Fruit fly (Drosophila melanogaster) whole organism, embryonic: ENCODE data around the gene CG31637.
A peak's percentile ranks its signal among the peaks of the same experiment; 100 is the strongest.

Experiments used
- CG10274 ChIP-seq: fragments of 200-800 bp; sonication (Bioruptor generic); optimal IDR thresholded peaks from 3 replicates; lab custom pipeline; 2017; ENCODE audit warnings: missing biosample characterization, mild to moderate bottlenecking, missing genetic modification characterization
- CG10462 ChIP-seq: fragments of 200-800 bp; sonication (Bioruptor generic); optimal IDR thresholded peaks from 2 replicates; lab custom pipeline; 2016; ENCODE audit warnings: missing biosample characterization, missing genetic modification characterization
- CG11695 ChIP-seq: fragments of 200-800 bp; sonication (Bioruptor generic); IDR thresholded peaks from 3 replicates; pipeline ENCODE4 v1.3.6; 2022; ENCODE audit warnings: missing biosample characterization, missing genetic modification characterization
- CG12391 ChIP-seq: fragments of 200-800 bp; sonication (Bioruptor generic); optimal IDR thresholded peaks from 3 replicates; lab custom pipeline; 2018; ENCODE audit warnings: missing biosample characterization, mild to moderate bottlenecking, missing genetic modification characterization, moderate library complexity
- CG12659 ChIP-seq: fragments of 200-800 bp; sonication (Bioruptor generic); optimal IDR thresholded peaks from 3 replicates; lab custom pipeline; 2017; ENCODE audit warnings: mild to moderate bottlenecking, missing biosample characterization, missing genetic modification reagents, missing genetic modification characterization
- CG12942 ChIP-seq: fragments of 200-800 bp; sonication (Bioruptor generic); optimal IDR thresholded peaks from 3 replicates; lab custom pipeline; 2016; ENCODE audit warnings: missing biosample characterization, missing genetic modification characterization
- CG13424 ChIP-seq: fragments of 200-800 bp; sonication (Bioruptor generic); optimal IDR thresholded peaks from 2 replicates; lab custom pipeline; 2019; ENCODE audit warnings: missing biosample characterization, mild to moderate bottlenecking, missing genetic modification characterization, moderate library complexity
- CG14014 ChIP-seq: fragments of 200-800 bp; sonication (Bioruptor generic); IDR thresholded peaks from 2 replicates; pipeline ENCODE4 v1.3.6; 2022; ENCODE audit warnings: missing biosample characterization, missing genetic modification characterization
- CG15514 ChIP-seq: fragments of 200-800 bp; sonication (Bioruptor generic); optimal IDR thresholded peaks from 3 replicates; lab custom pipeline; 2017; ENCODE audit warnings: missing biosample characterization, missing genetic modification characterization, mild to moderate bottlenecking, moderate library complexity, missing genetic modification reagents
- CG17186 ChIP-seq: fragments of 200-800 bp; sonication (Bioruptor generic); optimal IDR thresholded peaks from 3 replicates; lab custom pipeline; 2017; ENCODE audit warnings: missing biosample characterization, missing genetic modification reagents, missing genetic modification characterization
- CG18262 ChIP-seq: fragments of 200-800 bp; optimal IDR thresholded peaks from 3 replicates; lab custom pipeline; 2019; ENCODE audit warnings: missing biosample characterization, mild to moderate bottlenecking, missing genetic modification characterization, moderate library complexity
- CG2129 ChIP-seq: fragments of 200-800 bp; sonication (Bioruptor generic); IDR thresholded peaks from 2 replicates; pipeline ENCODE4 v1.3.6; 2022; ENCODE audit warnings: missing biosample characterization, missing genetic modification characterization; ENCODE audit not compliant: partially characterized antibody
- CG2678 ChIP-seq: fragments of 200-800 bp; sonication (Bioruptor generic); optimal IDR thresholded peaks from 3 replicates; lab custom pipeline; 2019; ENCODE audit warnings: missing biosample characterization, mild to moderate bottlenecking, missing genetic modification characterization, moderate library complexity
- CG2712 ChIP-seq: fragments of 200-800 bp; optimal IDR thresholded peaks from 3 replicates; lab custom pipeline; 2019; ENCODE audit warnings: missing biosample characterization, mild to moderate bottlenecking, missing genetic modification characterization, moderate library complexity
- CG3065 ChIP-seq: fragments of 200-800 bp; sonication (Bioruptor generic); optimal IDR thresholded peaks from 2 replicates; lab custom pipeline; 2016; ENCODE audit warnings: missing biosample characterization, missing genetic modification characterization
- CG4328 ChIP-seq: fragments of 200-800 bp; sonication (Bioruptor generic); optimal IDR thresholded peaks from 3 replicates; lab custom pipeline; 2017; ENCODE audit warnings: missing biosample characterization, missing genetic modification reagents, missing genetic modification characterization
- CG4617 ChIP-seq: fragments of 200-800 bp; sonication (Bioruptor generic); optimal IDR thresholded peaks from 3 replicates; lab custom pipeline; 2016; ENCODE audit warnings: missing biosample characterization, missing genetic modification characterization, borderline replicate concordance
- CG6813 ChIP-seq: fragments of 200-800 bp; sonication (Bioruptor generic); optimal IDR thresholded peaks from 2 replicates; lab custom pipeline; 2017; ENCODE audit warnings: missing biosample characterization, missing genetic modification characterization, mild to moderate bottlenecking, moderate library complexity, missing genetic modification reagents
- Dll ChIP-seq: fragments of 200-800 bp; sonication (Bioruptor generic); IDR thresholded peaks from 4 replicates; pipeline ENCODE4 v1.3.6; 2022; ENCODE audit warnings: missing biosample characterization, missing genetic modification characterization; ENCODE audit not compliant: partially characterized antibody
- Ets65A ChIP-seq: fragments of 200-800 bp; sonication (Bioruptor generic); peaks from one replicate; lab custom pipeline; 2016; ENCODE audit warnings: missing biosample characterization, missing genetic modification characterization
- Gug ChIP-seq: fragments of 200-800 bp; sonication (Bioruptor generic); IDR thresholded peaks from 4 replicates; pipeline ENCODE4 v1.3.6; 2022; ENCODE audit warnings: missing biosample characterization, missing genetic modification characterization
- Hmx ChIP-seq: fragments of 200-800 bp; sonication (Bioruptor generic); optimal IDR thresholded peaks from 2 replicates; lab custom pipeline; 2016; ENCODE audit warnings: missing biosample characterization, missing genetic modification characterization
- Hr3 ChIP-seq: fragments of 200-800 bp; sonication (Bioruptor generic); optimal IDR thresholded peaks from 3 replicates; lab custom pipeline; 2016; ENCODE audit warnings: missing biosample characterization, missing genetic modification characterization
- Jarid2 ChIP-seq: fragments of 200-800 bp; sonication (Bioruptor generic); optimal IDR thresholded peaks from 3 replicates; lab custom pipeline; 2017; ENCODE audit warnings: mild to moderate bottlenecking, missing biosample characterization, missing genetic modification reagents, missing genetic modification characterization
- Kr ChIP-seq: fragments of 200-800 bp; sonication (Bioruptor generic); optimal IDR thresholded peaks from 2 replicates; lab custom pipeline; 2017; ENCODE audit warnings: missing biosample characterization, mild to moderate bottlenecking, missing genetic modification characterization
- Lim3 ChIP-seq: fragments of 200-800 bp; sonication (Bioruptor generic); IDR thresholded peaks from 2 replicates; pipeline ENCODE4 v1.3.6; 2022; ENCODE audit warnings: missing biosample characterization, missing genetic modification characterization
- Myb ChIP-seq: fragments of 200-800 bp; sonication (Bioruptor generic); optimal IDR thresholded peaks from 2 replicates; lab custom pipeline; 2016; ENCODE audit warnings: missing biosample characterization, missing genetic modification characterization
- Spps ChIP-seq: fragments of 200-800 bp; sonication (Bioruptor generic); optimal IDR thresholded peaks from 2 replicates; lab custom pipeline; 2018; ENCODE audit warnings: missing biosample characterization, mild to moderate bottlenecking, missing genetic modification characterization
- Sry-δ ChIP-seq: fragments of 200-800 bp; sonication (Bioruptor generic); optimal IDR thresholded peaks from 2 replicates; lab custom pipeline; 2016; ENCODE audit warnings: missing biosample characterization, missing genetic modification characterization
- Taf1 ChIP-seq: fragments of 200-800 bp; sonication (Bioruptor generic); IDR thresholded peaks from 2 replicates; pipeline ENCODE4 v1.3.6; 2022; ENCODE audit warnings: missing biosample characterization, missing genetic modification characterization
- Usf ChIP-seq: fragments of 200-800 bp; sonication (Bioruptor generic); optimal IDR thresholded peaks from 2 replicates; lab custom pipeline; 2017; ENCODE audit warnings: missing genotype, missing biosample characterization, missing genetic modification characterization
- al ChIP-seq: fragments of 200-800 bp; sonication (Bioruptor generic); IDR thresholded peaks from 2 replicates; pipeline ENCODE4 v1.3.6; 2022; ENCODE audit warnings: missing biosample characterization, missing genetic modification characterization
- ase ChIP-seq: fragments of 200-800 bp; sonication (Bioruptor generic); IDR thresholded peaks from 3 replicates; pipeline ENCODE4 v1.3.6; 2022; ENCODE audit warnings: missing biosample characterization, missing genetic modification characterization
- br ChIP-seq: fragments of >200 bp; optimal IDR thresholded peaks from 2 replicates; lab custom pipeline; 2017
- chif ChIP-seq, 2 experiments: fragments of 200-800 bp; sonication (Bioruptor generic); optimal IDR thresholded peaks; 3 replicates each; lab custom pipeline; 2016; ENCODE audit warnings: missing biosample characterization in 2 of 2, missing genetic modification characterization in 2 of 2
- en ChIP-seq: fragments of 200-800 bp; sonication (Bioruptor generic); optimal IDR thresholded peaks from 2 replicates; lab custom pipeline; 2016; ENCODE audit warnings: missing biosample characterization, missing genetic modification characterization
- eve ChIP-seq, 2 experiments: fragments of >200 bp; optimal IDR thresholded peaks; 2 replicates each; lab custom pipeline; 2017; ENCODE audit warnings: missing biosample characterization in 2 of 2, missing genetic modification characterization in 2 of 2
- fd102C ChIP-seq: fragments of 200-800 bp; sonication (Bioruptor generic); optimal IDR thresholded peaks from 2 replicates; lab custom pipeline; 2018; ENCODE audit warnings: missing biosample characterization, mild to moderate bottlenecking, missing genetic modification characterization, moderate library complexity
- ftz-f1 ChIP-seq: fragments of 200-800 bp; sonication (Bioruptor generic); optimal IDR thresholded peaks from 2 replicates; lab custom pipeline; 2016; ENCODE audit warnings: missing biosample characterization, missing genetic modification characterization
- gem ChIP-seq: fragments of 200-800 bp; sonication (Bioruptor generic); optimal IDR thresholded peaks from 2 replicates; lab custom pipeline; 2019; ENCODE audit warnings: missing biosample characterization, mild to moderate bottlenecking, missing genetic modification characterization, moderate library complexity
- lilli ChIP-seq: fragments of 200-800 bp; sonication (Bioruptor generic); optimal IDR thresholded peaks from 3 replicates; lab custom pipeline; 2016; ENCODE audit warnings: missing biosample characterization, missing genetic modification characterization
- luna ChIP-seq: fragments of 200-800 bp; sonication (Bioruptor generic); optimal IDR thresholded peaks from 2 replicates; lab custom pipeline; 2016; ENCODE audit warnings: missing biosample characterization, missing genetic modification characterization
- nau ChIP-seq: fragments of 200-800 bp; sonication (Bioruptor generic); optimal IDR thresholded peaks from 3 replicates; lab custom pipeline; 2017; ENCODE audit warnings: missing biosample characterization, mild to moderate bottlenecking, missing genetic modification characterization, missing genetic modification reagents
- pb ChIP-seq: fragments of 200-800 bp; sonication (Bioruptor generic); optimal IDR thresholded peaks from 3 replicates; lab custom pipeline; 2016; ENCODE audit warnings: missing biosample characterization, missing genetic modification characterization
- pita ChIP-seq: fragments of 200-800 bp; sonication (Bioruptor generic); optimal IDR thresholded peaks from 2 replicates; lab custom pipeline; 2017; ENCODE audit warnings: missing biosample characterization, mild to moderate bottlenecking, missing genetic modification characterization
- salm ChIP-seq: fragments of 200-800 bp; sonication (Bioruptor generic); optimal IDR thresholded peaks from 2 replicates; lab custom pipeline; 2018; ENCODE audit warnings: missing biosample characterization, mild to moderate bottlenecking, missing genetic modification characterization
- scrt ChIP-seq: fragments of 200-800 bp; sonication (Bioruptor generic); optimal IDR thresholded peaks from 2 replicates; lab custom pipeline; 2018; ENCODE audit warnings: missing biosample characterization, mild to moderate bottlenecking, missing genetic modification characterization, moderate library complexity
- slou ChIP-seq: fragments of 200-800 bp; sonication (Bioruptor generic); optimal IDR thresholded peaks from 3 replicates; lab custom pipeline; 2016; ENCODE audit warnings: missing biosample characterization, missing genetic modification characterization
- tin ChIP-seq: fragments of 200-800 bp; sonication (Bioruptor generic); optimal IDR thresholded peaks from 3 replicates; lab custom pipeline; 2016; ENCODE audit warnings: missing biosample characterization, missing genetic modification characterization

Gene CG31637

dm6 chr2L:6473076-6474037, 25.1 kb upstream of the CG31637 start, which contains the start of gene mmy (continued):
- TF ChIP-seq CG2129 (GFP tag; lab: Robert Waterston, UW) = no peak; the same call in 1 of the 2 replicates
- TF ChIP-seq Spps = no peak
- TF ChIP-seq CG10462 (GFP tag; lab: Kevin White, UChicago) = no peak
- no peak for TF ChIP-seq Hr3 (GFP tag; lab: Kevin White, UChicago)
- TF ChIP-seq CG12659 (GFP tag; lab: Kevin White, UChicago) = peak; percentile 65
- TF ChIP-seq Hmx = no peak
- TF ChIP-seq salm (tag; lab: Kevin White, UChicago) = peak; percentile 13
- TF ChIP-seq CG13424 (tag; lab: Kevin White, UChicago) = peak; percentile 72
- no peak; the same call in 1 of the 2 replicates for TF ChIP-seq al (GFP tag; lab: Robert Waterston, UW)
- TF ChIP-seq Dll (GFP tag; lab: Robert Waterston, UW) = peak; percentile 52; the same call in 1 of the 4 replicates
- peak; percentile 15 for TF ChIP-seq lilli
- peak; percentile 71 for TF ChIP-seq Jarid2 (GFP tag; lab: Kevin White, UChicago)
- no peak for TF ChIP-seq slou
- TF ChIP-seq CG10274 (GFP tag; lab: Kevin White, UChicago) = no peak
- peak; percentile 52; the same call in 2 of the 3 replicates for TF ChIP-seq CG11695 (GFP tag; lab: Robert Waterston, UW)
- TF ChIP-seq eve (GFP tag; optimal IDR thresholded peaks at IDR 0.05; lab: Kevin White, UChicago) = no peak
- TF ChIP-seq CG3065 (GFP tag; lab: Kevin White, UChicago) = peak; percentile 36
- TF ChIP-seq Ets65A (GFP tag; lab: Kevin White, UChicago) = peak; percentile 51
- no peak for TF ChIP-seq pb (GFP tag; lab: Kevin White, UChicago)
- peak; percentile 30 for TF ChIP-seq CG14014 (GFP tag; lab: Robert Waterston, UW)
- no peak for TF ChIP-seq CG12942 (GFP tag; lab: Kevin White, UChicago)
- peak; percentile 3 for TF ChIP-seq tin (GFP tag; lab: Kevin White, UChicago)
- TF ChIP-seq CG17186 = peak; percentile 23
- peak; percentile 10 for TF ChIP-seq en (GFP tag; lab: Kevin White, UChicago)
- TF ChIP-seq CG2712 = peak; percentile 74
- peak; percentile 36 for TF ChIP-seq CG15514 (GFP tag; lab: Kevin White, UChicago)
- TF ChIP-seq fd102C (GFP tag; lab: Kevin White, UChicago) = no peak
- peak; percentile 29 for TF ChIP-seq ftz-f1 (GFP tag; lab: Kevin White, UChicago)
- TF ChIP-seq CG4617 = peak; percentile 85
- peak; percentile 8 for TF ChIP-seq scrt (GFP tag; lab: Kevin White, UChicago)
- no peak for TF ChIP-seq Kr
- TF ChIP-seq Myb = peak; percentile 33
- TF ChIP-seq nau (GFP tag; lab: Kevin White, UChicago) = peak; percentile 46
- no peak for TF ChIP-seq Taf1 (GFP tag; lab: Robert Waterston, UW)
- peak; percentile 43 for TF ChIP-seq CG4328 (GFP tag; lab: Kevin White, UChicago)
- TF ChIP-seq br (lab: Kevin White, UChicago) = no peak
- TF ChIP-seq CG6813 = peak; percentile 22
- no peak for TF ChIP-seq luna (GFP tag; lab: Kevin White, UChicago)
- TF ChIP-seq CG2678 (tag; lab: Kevin White, UChicago) = peak; percentile 73
- TF ChIP-seq Lim3 = no peak
- 0 out of 4 replicates have a peak, but pooled peaks have one; percentile 8 for TF ChIP-seq Gug (GFP tag; lab: Robert Waterston, UW)
- TF ChIP-seq chif (GFP tag; optimal IDR thresholded peaks at IDR 0.05; lab: Kevin White, UChicago) = no peak
- TF ChIP-seq CG18262 (tag; lab: Kevin White, UChicago) = peak; percentile 68
- peak; percentile 82 for TF ChIP-seq gem (tag; lab: Kevin White, UChicago)
- peak; percentile 35 for TF ChIP-seq Sry-δ (GFP tag; lab: Kevin White, UChicago)
- TF ChIP-seq Usf (GFP tag; lab: Kevin White, UChicago) = no peak
- no peak for TF ChIP-seq ase (GFP tag; lab: Robert Waterston, UW)
- TF ChIP-seq pita (GFP tag; lab: Kevin White, UChicago) = no peak
- TF ChIP-seq CG12391 = peak; percentile 67
